Worm (Caenorhabditis elegans) whole organism, mixed stage, embryonic: Measurements from ENCODE around the gene nduv-2.

ENCODE experiments used
- bed-3 ChIP-seq: fragments of 200-800 bp; sonication (Bioruptor generic); optimal IDR thresholded peaks from 3 replicates; lab custom pipeline; 2018; ENCODE audit warnings: mild to moderate bottlenecking, missing genetic modification characterization, moderate library complexity, missing compliant biosample characterization
- blmp-1 ChIP-seq: fragments of 150-350 bp; optimal IDR thresholded peaks from 2 replicates; lab custom pipeline; 2014; ENCODE audit warnings: missing biosample characterization, missing genetic modification characterization
- ceh-39 ChIP-seq: fragments of 150-350 bp; optimal IDR thresholded peaks from 2 replicates; lab custom pipeline; 2014; ENCODE audit warnings: missing biosample characterization, missing genetic modification characterization
- ceh-43 ChIP-seq: fragments of 200-800 bp; sonication (Bioruptor generic); optimal IDR thresholded peaks from 2 replicates; lab custom pipeline; 2018; ENCODE audit warnings: mild to moderate bottlenecking, missing genetic modification characterization, moderate library complexity, missing compliant biosample characterization
- ceh-83 ChIP-seq: fragments of 200-800 bp; sonication (Bioruptor generic); optimal IDR thresholded peaks from 2 replicates; lab custom pipeline; 2018; ENCODE audit warnings: mild to moderate bottlenecking, missing genetic modification characterization, missing compliant biosample characterization
- ces-1 ChIP-seq: fragments of 150-350 bp; optimal IDR thresholded peaks from 2 replicates; lab custom pipeline; 2014; ENCODE audit warnings: missing biosample characterization, missing genetic modification reagents, missing genetic modification characterization
- cnd-1 ChIP-seq: fragments of 200-800 bp; sonication (Bioruptor generic); optimal IDR thresholded peaks from 2 replicates; lab custom pipeline; 2018; ENCODE audit warnings: mild to moderate bottlenecking, missing genetic modification characterization, missing compliant biosample characterization
- drap-1 ChIP-seq: fragments of 200-800 bp; sonication (Bioruptor generic); optimal IDR thresholded peaks from 3 replicates; lab custom pipeline; 2018; ENCODE audit warnings: mild to moderate bottlenecking, missing genetic modification characterization, missing compliant biosample characterization
- elt-1 ChIP-seq: sonication (generic microtip); optimal IDR thresholded peaks from 2 replicates; lab custom pipeline; 2017; ENCODE audit warnings: missing genetic modification characterization, mild to moderate bottlenecking, missing compliant biosample characterization, antibody characterized with exemption, moderate library complexity, borderline replicate concordance; ENCODE audit not compliant: insufficient read depth
- elt-3 ChIP-seq: fragments of 150-350 bp; optimal IDR thresholded peaks from 2 replicates; lab custom pipeline; 2014; ENCODE audit warnings: missing biosample characterization, missing genetic modification characterization
- flh-1 ChIP-seq: fragments of 200-800 bp; sonication (Bioruptor generic); optimal IDR thresholded peaks from 2 replicates; lab custom pipeline; 2018; ENCODE audit warnings: mild to moderate bottlenecking, missing genetic modification characterization, moderate library complexity, missing compliant biosample characterization
- ham-2 ChIP-seq: fragments of 200-800 bp; sonication (Bioruptor generic); optimal IDR thresholded peaks from 2 replicates; lab custom pipeline; 2018; ENCODE audit warnings: mild to moderate bottlenecking, missing genetic modification characterization, missing compliant biosample characterization
- hlh-1 ChIP-seq: fragments of 150-350 bp; optimal IDR thresholded peaks from 2 replicates; lab custom pipeline; 2014; ENCODE audit warnings: missing biosample characterization, missing genetic modification reagents, missing genetic modification characterization
- lin-13 ChIP-seq: fragments of 150-350 bp; optimal IDR thresholded peaks from 2 replicates; lab custom pipeline; 2014; ENCODE audit warnings: missing biosample characterization, missing genetic modification characterization
- lin-32 ChIP-seq: fragments of 200-800 bp; sonication (Bioruptor generic); optimal IDR thresholded peaks from 2 replicates; lab custom pipeline; 2018; ENCODE audit warnings: mild to moderate bottlenecking, missing genetic modification characterization, missing compliant biosample characterization
- lsy-2 ChIP-seq: fragments of 150-350 bp; optimal IDR thresholded peaks from 2 replicates; lab custom pipeline; 2014; ENCODE audit warnings: missing biosample characterization, missing genetic modification characterization
- mab-5 ChIP-seq: fragments of 150-350 bp; optimal IDR thresholded peaks from 2 replicates; lab custom pipeline; 2014; ENCODE audit warnings: missing biosample characterization, missing genetic modification characterization
- mep-1 ChIP-seq: fragments of 150-350 bp; optimal IDR thresholded peaks from 2 replicates; lab custom pipeline; 2017; ENCODE audit warnings: missing biosample characterization, missing genetic modification reagents, missing genetic modification characterization, inconsistent platforms
- mls-2 ChIP-seq: sonication (generic microtip); optimal IDR thresholded peaks from 2 replicates; lab custom pipeline; 2016; ENCODE audit warnings: mild to moderate bottlenecking, missing genetic modification characterization, moderate library complexity, missing compliant biosample characterization
- nhr-12 ChIP-seq: fragments of 150-350 bp; optimal IDR thresholded peaks from 2 replicates; lab custom pipeline; 2014; ENCODE audit warnings: missing biosample characterization, missing genetic modification characterization
- nhr-2 ChIP-seq: fragments of 150-350 bp; optimal IDR thresholded peaks from 2 replicates; lab custom pipeline; 2014; ENCODE audit warnings: missing biosample characterization, missing genetic modification characterization
- nhr-237 ChIP-seq: fragments of 150-350 bp; optimal IDR thresholded peaks from 2 replicates; lab custom pipeline; 2014; ENCODE audit warnings: missing biosample characterization, missing genetic modification characterization
- nhr-28 ChIP-seq: fragments of 150-350 bp; optimal IDR thresholded peaks from 2 replicates; lab custom pipeline; 2014; ENCODE audit warnings: missing biosample characterization, missing genetic modification characterization
- nhr-76 ChIP-seq: sonication (generic microtip); optimal IDR thresholded peaks from 2 replicates; lab custom pipeline; 2017; ENCODE audit warnings: missing biosample characterization, missing genetic modification characterization
- pha-4 ChIP-seq: fragments of 150-350 bp; optimal IDR thresholded peaks from 2 replicates; lab custom pipeline; 2018; ENCODE audit warnings: missing biosample characterization, missing genetic modification reagents, missing genetic modification characterization
- sem-2 ChIP-seq: fragments of 200-800 bp; sonication (Bioruptor generic); optimal IDR thresholded peaks from 2 replicates; lab custom pipeline; 2018; ENCODE audit warnings: mild to moderate bottlenecking, missing genetic modification characterization, missing compliant biosample characterization
- snpc-4 ChIP-seq: fragments of 150-350 bp; optimal IDR thresholded peaks from 2 replicates; lab custom pipeline; 2014; ENCODE audit warnings: missing biosample characterization, missing genetic modification characterization
- sptf-1 ChIP-seq: sonication (generic microtip); optimal IDR thresholded peaks from 2 replicates; lab custom pipeline; 2017; ENCODE audit warnings: mild to moderate bottlenecking, missing genetic modification characterization, moderate library complexity, missing compliant biosample characterization
- tbx-8 ChIP-seq: fragments of 200-800 bp; sonication (Bioruptor generic); optimal IDR thresholded peaks from 2 replicates; lab custom pipeline; 2018; ENCODE audit warnings: mild to moderate bottlenecking, missing genetic modification characterization, moderate library complexity, missing compliant biosample characterization
- unc-120 ChIP-seq: sonication (generic microtip); optimal IDR thresholded peaks from 2 replicates; lab custom pipeline; 2017; ENCODE audit warnings: missing genetic modification characterization, missing compliant biosample characterization; ENCODE audit not compliant: poor library complexity, severe bottlenecking
- unc-39 ChIP-seq: fragments of 150-350 bp; optimal IDR thresholded peaks from 2 replicates; lab custom pipeline; 2014; ENCODE audit warnings: missing biosample characterization, missing genetic modification characterization
- unc-62 ChIP-seq: fragments of 150-350 bp; optimal IDR thresholded peaks from 2 replicates; lab custom pipeline; 2014; ENCODE audit warnings: missing biosample characterization, missing genetic modification reagents, missing genetic modification characterization
- zip-8 ChIP-seq: fragments of 150-350 bp; optimal IDR thresholded peaks from 2 replicates; lab custom pipeline; 2014; ENCODE audit warnings: missing biosample characterization, missing genetic modification characterization
- ztf-11 ChIP-seq: fragments of 150-350 bp; optimal IDR thresholded peaks from 2 replicates; lab custom pipeline; 2014; ENCODE audit warnings: missing biosample characterization, missing genetic modification characterization

The nduv-2 gene

ce11 chrV:13608486-13608885 lies 16.9 kb downstream of the nduv-2 start:
- TF ChIP-seq zip-8 (tag; lab: Kevin White, UChicago) (no peak), sem-2 (no peak), elt-1 (tag; lab: Kevin White, UChicago) (no peak), drap-1 (GFP tag; lab: Kevin White, UChicago) (no peak), snpc-4 (tag; lab: Kevin White, UChicago) (no peak)

DNA sequence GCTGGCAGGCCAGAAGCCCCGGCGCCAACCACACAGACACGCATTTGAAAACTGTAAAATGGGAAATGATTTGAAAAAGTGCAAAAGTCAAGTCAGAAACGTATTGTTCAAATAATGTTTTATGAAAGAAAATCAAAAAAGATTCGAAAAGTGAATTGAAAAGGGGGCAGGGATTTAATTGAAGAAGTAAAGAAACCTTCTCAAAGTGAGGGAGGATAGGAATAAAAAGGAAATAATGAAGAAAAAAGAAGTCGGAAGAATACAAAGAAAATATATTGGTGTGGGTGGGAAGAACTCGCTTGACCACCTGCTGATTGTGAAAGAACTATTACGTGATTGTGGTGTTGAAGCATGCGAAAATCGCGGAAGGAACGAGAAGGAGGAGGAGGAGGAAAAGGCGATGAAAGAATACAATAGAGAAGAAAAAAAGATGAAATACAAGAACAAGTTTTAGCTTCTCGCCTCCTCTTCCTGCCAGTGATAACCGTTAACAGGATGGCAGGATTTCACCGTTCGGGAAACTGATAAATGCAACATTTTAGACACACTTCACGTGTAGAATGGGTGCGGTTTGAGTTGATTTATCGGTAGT lies 18.6 kb downstream of the nduv-2 start, which contains the start of gene fmo-4:
fmo-4 (minus strand) TSS at position 51 of the 592 bp plus-strand sequence.
- TF ChIP-seq snpc-4 (tag; lab: Kevin White, UChicago) (no peak), cnd-1 (no peak), nhr-76 (no peak), mep-1 (tag; lab: Kevin White, UChicago) (no peak), bed-3 (GFP tag; lab: Kevin White, UChicago) (no peak), nhr-12 (tag; lab: Kevin White, UChicago) (no peak), ztf-11 (tag; lab: Kevin White, UChicago) (no peak), unc-62 (GFP tag; lab: Kevin White, UChicago) (no peak), nhr-237 (tag; lab: Kevin White, UChicago) (no peak), nhr-2 (tag; lab: Kevin White, UChicago) (no peak), ces-1 (no peak), unc-120 (tag; lab: Kevin White, UChicago) (no peak), blmp-1 (no peak)
- TF ChIP-seq, all 35 proteins: peak for 0

- no peak for TF ChIP-seq sem-2
- no peak for TF ChIP-seq bed-3 (GFP tag; lab: Kevin White, UChicago)
- TF ChIP-seq flh-1: no peak
- TF ChIP-seq nhr-76: no peak
- no peak for TF ChIP-seq snpc-4 (tag; lab: Kevin White, UChicago)
- no peak for TF ChIP-seq nhr-12 (tag; lab: Kevin White, UChicago)
- no peak for TF ChIP-seq ceh-43
- TF ChIP-seq unc-62 (GFP tag; lab: Kevin White, UChicago): no peak
- no peak for TF ChIP-seq tbx-8 (GFP tag; lab: Kevin White, UChicago)
- no peak for TF ChIP-seq cnd-1
- TF ChIP-seq elt-3: no peak
- no peak for TF ChIP-seq nhr-2 (tag; lab: Kevin White, UChicago)
- TF ChIP-seq lin-13 (tag; lab: Kevin White, UChicago): no peak
- no peak for TF ChIP-seq lin-32 (GFP tag; lab: Kevin White, UChicago)
- no peak for TF ChIP-seq drap-1 (GFP tag; lab: Kevin White, UChicago)
- no peak for TF ChIP-seq pha-4
- TF ChIP-seq, all 35 proteins: peak for 0
These were observed 24.5 kb downstream of the nduv-2 start, which contains the start of gene rdy-2 for ce11 chrV:13600882-13601281. Gene rdy-2, minus strand, starts transcription at chrV:13600982.

DNA sequence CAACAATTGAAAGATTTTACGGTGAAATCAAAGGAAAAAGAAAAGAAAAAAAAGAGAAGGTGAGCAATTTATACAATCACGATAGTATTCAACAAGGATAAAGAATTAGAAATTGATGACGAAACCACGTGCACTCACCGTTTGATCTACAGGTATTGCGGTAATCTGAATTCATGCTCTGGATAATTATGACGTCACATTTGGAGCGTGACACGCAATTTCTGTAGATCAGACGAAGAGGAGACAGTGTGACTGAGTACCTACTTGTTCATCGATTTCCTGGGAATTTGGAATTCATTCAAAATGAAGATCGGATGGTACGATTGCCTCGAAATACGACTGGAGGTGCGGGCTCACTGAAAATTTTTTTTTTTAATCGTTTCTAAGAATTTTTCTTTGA lies 27.0 kb downstream of the nduv-2 start:
- TF ChIP-seq zip-8 (tag; lab: Kevin White, UChicago): peak; percentile 91
- TF ChIP-seq hlh-1: no peak
- no peak for TF ChIP-seq mab-5 (tag; lab: Kevin White, UChicago)
- TF ChIP-seq nhr-2 (tag; lab: Kevin White, UChicago): no peak
- no peak for TF ChIP-seq flh-1
- TF ChIP-seq unc-120 (tag; lab: Kevin White, UChicago): no peak

DNA sequence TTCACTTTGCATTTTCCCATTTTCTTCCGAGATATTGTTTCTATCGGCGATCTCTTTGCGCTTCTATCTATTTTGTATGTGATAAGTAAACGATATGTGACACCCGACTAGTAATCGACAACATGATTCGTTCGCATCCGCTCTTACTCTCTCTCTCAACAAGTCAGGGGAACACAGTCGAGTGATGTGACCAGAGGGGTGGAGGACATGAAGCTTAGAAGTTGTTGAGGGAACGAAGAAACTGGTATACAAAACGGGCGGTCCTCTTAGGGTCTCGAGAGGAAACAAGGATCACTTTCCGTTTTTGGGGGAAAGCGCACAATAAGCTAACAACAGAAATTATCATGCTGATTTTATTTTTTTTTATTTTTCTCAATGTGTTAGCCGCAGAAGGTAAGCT lies 32.3 kb downstream of the nduv-2 start, which contains the start of gene F53F4.4:
F53F4.4 (plus strand) TSS at position 301 of the 400 bp plus-strand sequence.
- no peak for TF ChIP-seq sptf-1
- TF ChIP-seq mls-2 (tag; lab: Kevin White, UChicago): no peak
- TF ChIP-seq ces-1: no peak
- TF ChIP-seq pha-4: no peak
- TF ChIP-seq elt-3: no peak
- TF ChIP-seq flh-1: no peak
- TF ChIP-seq unc-62 (GFP tag; lab: Kevin White, UChicago): no peak
- TF ChIP-seq ceh-39 (tag; lab: Kevin White, UChicago): no peak
- no peak for TF ChIP-seq ceh-83 (GFP tag; lab: Kevin White, UChicago)
- no peak for TF ChIP-seq nhr-28 (tag; lab: Kevin White, UChicago)
- TF ChIP-seq lsy-2: no peak
- TF ChIP-seq ham-2: no peak
- TF ChIP-seq unc-39 (tag; lab: Kevin White, UChicago): no peak
- TF ChIP-seq ztf-11 (tag; lab: Kevin White, UChicago): no peak
- no peak for TF ChIP-seq mep-1 (tag; lab: Kevin White, UChicago)
